Fruit fly (Drosophila melanogaster): ENCODE data around the gene CG15365.
"Not testable (repeated sequence)": the region's sequence is repeated elsewhere in the genome, so short reads cannot be mapped to it uniquely, and the experiment has no call there.

CG15365 gene

dm6 chrX:9067754-9068477 is at the start of gene CG15365:
Gene CG15365, minus strand, starts transcription at chrX:9067983.
- TF ChIP-seq noc (tag; optimal IDR thresholded peaks at IDR 0.05) = no peak

dm6 chrX:9110155-9110909 is 42.5 kb upstream of the CG15365 start:
- TF ChIP-seq noc (tag; optimal IDR thresholded peaks at IDR 0.05) = no peak

- TF ChIP-seq noc (tag; optimal IDR thresholded peaks at IDR 0.05) = no peak
Observed at dm6 chrX:9109072-9109844, 41.5 kb upstream of the CG15365 start.

dm6 chrX:9108387-9108786 is 40.6 kb upstream of the CG15365 start, which contains the start of gene AP-1gamma:
Gene AP-1gamma, plus strand, starts transcription at chrX:9108691.
- TF ChIP-seq noc (tag; optimal IDR thresholded peaks at IDR 0.05) = no peak

dm6 chrX:9106775-9107283 is 39.0 kb upstream of the CG15365 start, which contains the start of gene Arfrp1:
Gene Arfrp1, plus strand, starts transcription at chrX:9107069.
- TF ChIP-seq noc (tag; optimal IDR thresholded peaks at IDR 0.05) = no peak

- no peak for TF ChIP-seq noc (tag; optimal IDR thresholded peaks at IDR 0.05)
Observed at dm6 chrX:9106212-9106774, 38.5 kb upstream of the CG15365 start, which contains the start of gene Bx42. Gene Bx42, minus strand, starts transcription at chrX:9106604.

- no peak for TF ChIP-seq noc (tag; optimal IDR thresholded peaks at IDR 0.05)
Observed at dm6 chrX:9103308-9104185, 35.8 kb upstream of the CG15365 start, which contains the start of gene CG7766. Gene CG7766, minus strand, starts transcription at chrX:9103739.

dm6 chrX:9102125-9102524 is 34.3 kb upstream of the CG15365 start:
- TF ChIP-seq noc (tag; optimal IDR thresholded peaks at IDR 0.05) = no peak

dm6 chrX:9093912-9094311 is 26.1 kb upstream of the CG15365 start:
- TF ChIP-seq noc (tag; optimal IDR thresholded peaks at IDR 0.05) = no peak

- no peak for TF ChIP-seq noc (tag; optimal IDR thresholded peaks at IDR 0.05)
Observed at dm6 chrX:9093062-9093461, 25.3 kb upstream of the CG15365 start.

dm6 chrX:9090057-9090358 is 22.2 kb upstream of the CG15365 start:
- TF ChIP-seq noc (tag; optimal IDR thresholded peaks at IDR 0.05) = no peak

- TF ChIP-seq noc (tag; optimal IDR thresholded peaks at IDR 0.05) = no peak
Observed at dm6 chrX:9089254-9090056, 21.7 kb upstream of the CG15365 start, which contains the start of gene CCT2. Gene CCT2, plus strand, starts transcription at chrX:9089513.

- TF ChIP-seq noc (tag; optimal IDR thresholded peaks at IDR 0.05) = not testable (repeated sequence)
Observed at dm6 chrX:9087920-9088417, 20.2 kb upstream of the CG15365 start, which contains the start of gene CG6999. Gene CG6999, plus strand, starts transcription at chrX:9088367.

All from whole organism, larva.